Worm (Caenorhabditis elegans): Measurements from ENCODE around the gene clec-227.

clec-227 gene

DNA sequence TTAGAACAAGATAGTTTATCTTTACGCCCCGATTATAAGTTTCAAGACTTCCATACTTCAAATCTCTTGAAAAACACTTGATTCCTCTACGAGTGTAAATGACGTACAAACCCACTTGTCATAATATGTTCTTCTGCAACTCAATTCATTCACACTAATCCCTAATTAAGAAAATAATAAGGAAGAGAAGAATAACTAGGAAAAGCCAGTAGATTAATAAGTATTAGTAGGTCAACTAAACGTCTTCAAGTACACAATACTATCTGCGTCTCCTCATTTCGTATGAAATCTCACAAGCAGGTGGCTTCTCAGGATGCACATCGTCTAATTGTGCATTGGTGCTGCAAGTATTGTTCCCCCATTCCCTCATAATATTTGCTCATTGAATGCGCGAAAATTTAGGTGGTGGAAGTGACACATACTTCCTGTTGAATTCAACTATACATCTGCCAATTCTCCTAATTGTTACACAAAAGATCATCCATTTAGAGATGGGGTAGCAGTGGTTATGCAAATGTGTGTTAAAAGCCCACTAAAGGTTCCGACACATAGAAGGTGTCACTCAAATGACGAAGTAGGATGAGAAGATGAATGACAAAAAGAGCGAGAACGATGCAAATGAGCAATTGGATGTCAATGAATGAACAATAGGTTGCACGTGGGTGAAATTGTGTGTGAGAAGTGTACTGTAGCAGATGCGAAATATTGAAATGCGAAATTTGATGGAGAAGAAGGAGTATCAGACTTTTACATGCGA is 45.1 kb upstream of the clec-227 start:
- TF ChIP-seq lin-13 (tag; optimal IDR thresholded peaks at IDR 0.05), result no peak
- peak; percentile 32 for TF ChIP-seq mls-2 (tag; optimal IDR thresholded peaks at IDR 0.05)
- peak; percentile 25 for TF ChIP-seq nhr-2 (tag; optimal IDR thresholded peaks at IDR 0.05)
- TF ChIP-seq ces-1 (GFP tag; optimal IDR thresholded peaks at IDR 0.05), result peak; percentile 59
- peak; percentile 21 for TF ChIP-seq cnd-1 (tag; optimal IDR thresholded peaks at IDR 0.05)
- no peak for TF ChIP-seq ceh-39 (tag; optimal IDR thresholded peaks at IDR 0.05)
- TF ChIP-seq tbx-8 (GFP tag; optimal IDR thresholded peaks at IDR 0.05), result no peak
- TF ChIP-seq unc-39 (tag; optimal IDR thresholded peaks at IDR 0.05), result no peak
- TF ChIP-seq ceh-83 (GFP tag; optimal IDR thresholded peaks at IDR 0.05), result no peak

ce11 chrV:14428865-14429264 is 43.5 kb upstream of the clec-227 start, which contains the start of gene F23B12.1:
TSS of gene F23B12.1 (plus strand) at chrV:14429165.
- TF ChIP-seq ceh-83 (GFP tag; optimal IDR thresholded peaks at IDR 0.05) (no peak), hlh-1 (tag; optimal IDR thresholded peaks at IDR 0.05) (no peak), M03D4.4 (tag; optimal IDR thresholded peaks at IDR 0.05) (no peak), nhr-76 (tag; optimal IDR thresholded peaks at IDR 0.05) (no peak), ceh-39 (tag; optimal IDR thresholded peaks at IDR 0.05) (no peak), unc-120 (tag; optimal IDR thresholded peaks at IDR 0.05; ENCODE audit: poor library complexity, severe bottlenecking) (no peak), cnd-1 (tag; optimal IDR thresholded peaks at IDR 0.05) (no peak), lin-32 (GFP tag; optimal IDR thresholded peaks at IDR 0.05) (no peak), sptf-1 (tag; optimal IDR thresholded peaks at IDR 0.05) (no peak), mls-2 (tag; optimal IDR thresholded peaks at IDR 0.05) (no peak), nhr-2 (tag; optimal IDR thresholded peaks at IDR 0.05) (no peak), ztf-11 (tag; optimal IDR thresholded peaks at IDR 0.05) (no peak), lin-13 (tag; optimal IDR thresholded peaks at IDR 0.05) (no peak), flh-1 (GFP tag; optimal IDR thresholded peaks at IDR 0.05) (no peak), zip-8 (tag; optimal IDR thresholded peaks at IDR 0.05) (no peak), unc-62 (GFP tag; optimal IDR thresholded peaks at IDR 0.05) (no peak), mep-1 (tag; optimal IDR thresholded peaks at IDR 0.05) (no peak)

- TF ChIP-seq zip-8 (tag; optimal IDR thresholded peaks at IDR 0.05) (peak; percentile 77), bed-3 (GFP tag; optimal IDR thresholded peaks at IDR 0.05) (no peak)
Measured at ce11 chrV:14432259-14432658, 40.1 kb upstream of the clec-227 start, which contains the start of gene egl-1. TSS of gene egl-1 (minus strand) at chrV:14432359.

DNA sequence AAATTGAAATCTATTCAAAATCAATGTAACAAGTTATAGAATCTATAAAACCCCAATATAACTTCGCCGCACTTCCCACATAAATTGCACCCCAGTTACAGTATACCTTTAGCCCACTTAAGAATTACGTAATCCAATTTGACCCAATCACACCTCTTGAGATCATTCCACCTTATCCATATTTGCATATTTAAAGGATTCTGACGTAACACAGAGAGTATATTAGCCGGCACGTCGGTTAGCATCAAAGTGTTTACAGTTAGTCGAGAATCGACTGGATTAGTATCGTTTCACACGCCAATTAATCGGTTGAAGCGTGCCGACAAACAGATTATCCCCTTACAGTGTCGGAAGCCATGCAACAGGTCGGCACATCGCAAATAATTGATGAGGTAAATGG is 38.7 kb upstream of the clec-227 start:
- TF ChIP-seq nhr-2 (tag; optimal IDR thresholded peaks at IDR 0.05) (peak; percentile 97), zip-8 (tag; optimal IDR thresholded peaks at IDR 0.05) (peak; percentile 85), nhr-76 (tag; optimal IDR thresholded peaks at IDR 0.05) (no peak)

DNA sequence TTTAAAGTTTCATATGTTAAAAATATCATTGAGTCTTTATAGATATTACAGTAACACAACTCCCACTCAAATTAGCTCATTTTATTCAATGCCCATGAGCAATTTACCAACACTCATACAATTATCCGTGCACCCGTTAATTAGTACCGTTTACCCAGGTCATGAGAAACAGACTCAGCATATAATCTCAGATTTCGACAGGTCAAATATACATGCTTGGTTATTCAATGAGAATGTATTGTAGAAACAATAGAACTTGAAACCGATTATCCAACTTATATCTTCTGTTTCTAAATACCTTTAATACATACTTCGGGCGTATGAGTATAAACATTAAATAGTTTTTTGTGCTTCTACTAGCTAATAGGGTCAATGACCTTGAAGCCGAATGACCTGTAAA is 36.1 kb upstream of the clec-227 start:
- TF ChIP-seq nhr-2 (tag; optimal IDR thresholded peaks at IDR 0.05), result peak; percentile 65
- no peak for TF ChIP-seq lin-32 (GFP tag; optimal IDR thresholded peaks at IDR 0.05)

DNA sequence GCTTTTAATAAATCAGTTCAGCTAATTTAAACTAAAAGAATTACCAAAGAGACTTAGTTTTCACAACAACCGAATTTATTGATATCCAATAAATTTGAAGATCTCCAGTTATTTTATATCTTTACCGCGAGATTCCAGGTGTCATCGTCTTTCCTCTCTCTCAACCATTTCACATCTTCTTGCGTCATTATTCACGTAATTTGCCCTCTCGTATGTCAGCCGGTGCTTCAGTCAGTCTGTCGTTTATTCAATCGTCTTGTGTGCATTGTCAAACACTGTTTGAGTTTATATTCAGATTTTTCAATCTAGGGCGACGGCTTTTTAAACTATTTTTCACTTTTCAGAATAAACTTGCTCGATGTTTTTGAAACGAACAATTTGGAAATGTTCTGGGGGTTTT is 35.0 kb upstream of the clec-227 start:
- TF ChIP-seq nhr-12 (tag; optimal IDR thresholded peaks at IDR 0.05) (no peak), nhr-2 (tag; optimal IDR thresholded peaks at IDR 0.05) (peak; percentile 53), zip-8 (tag; optimal IDR thresholded peaks at IDR 0.05) (peak; percentile 51), nhr-28 (tag; optimal IDR thresholded peaks at IDR 0.05) (no peak)

DNA sequence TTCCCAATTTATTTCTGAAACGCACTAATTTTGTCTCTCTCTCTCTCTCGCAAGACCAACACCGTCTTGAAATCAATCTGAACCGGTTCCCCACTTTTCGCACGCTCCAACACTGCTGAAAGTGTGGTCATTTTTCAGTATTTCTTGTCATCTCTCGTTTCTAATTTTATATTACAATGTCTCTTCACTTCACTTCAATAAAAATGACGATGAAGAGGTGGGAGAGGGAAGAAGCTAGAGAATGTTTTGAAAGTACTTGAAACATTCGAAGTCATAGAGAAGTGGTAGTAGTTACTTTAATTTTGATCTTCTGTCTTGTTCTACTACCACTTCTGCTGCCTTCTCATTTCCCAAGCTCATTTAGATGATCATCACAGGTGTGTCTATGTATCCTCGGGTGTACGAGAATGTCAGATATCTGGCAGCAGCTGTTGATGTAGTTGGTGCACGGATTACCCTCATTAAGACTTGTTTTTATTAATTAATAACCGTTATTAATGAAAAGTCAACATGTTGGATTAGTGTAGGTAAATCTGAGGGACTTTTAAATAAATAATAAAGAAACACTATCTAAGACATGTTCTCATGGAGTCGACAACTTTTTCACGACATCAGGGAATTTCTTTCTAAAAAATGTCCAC is 34.1 kb upstream of the clec-227 start:
- no peak for TF ChIP-seq nhr-12 (tag; optimal IDR thresholded peaks at IDR 0.05)
- TF ChIP-seq unc-62 (GFP tag; optimal IDR thresholded peaks at IDR 0.05), result no peak
- TF ChIP-seq mep-1 (tag; optimal IDR thresholded peaks at IDR 0.05), result no peak
- no peak for TF ChIP-seq unc-120 (tag; optimal IDR thresholded peaks at IDR 0.05; ENCODE audit: poor library complexity, severe bottlenecking)
- TF ChIP-seq ceh-43 (GFP tag; optimal IDR thresholded peaks at IDR 0.05), result no peak
- TF ChIP-seq M03D4.4 (tag; optimal IDR thresholded peaks at IDR 0.05), result no peak
- TF ChIP-seq lin-32 (GFP tag; optimal IDR thresholded peaks at IDR 0.05), result peak; percentile 97
- no peak for TF ChIP-seq tbx-8 (GFP tag; optimal IDR thresholded peaks at IDR 0.05)
- TF ChIP-seq ham-2 (GFP tag; optimal IDR thresholded peaks at IDR 0.05), result no peak
- TF ChIP-seq nhr-2 (tag; optimal IDR thresholded peaks at IDR 0.05), result peak; percentile 17
- no peak for TF ChIP-seq sptf-1 (tag; optimal IDR thresholded peaks at IDR 0.05)
- TF ChIP-seq ceh-83 (GFP tag; optimal IDR thresholded peaks at IDR 0.05), result no peak
- TF ChIP-seq snpc-4 (tag; optimal IDR thresholded peaks at IDR 0.05), result no peak
- no peak for TF ChIP-seq nhr-237 (tag; optimal IDR thresholded peaks at IDR 0.05)
- TF ChIP-seq nhr-76 (tag; optimal IDR thresholded peaks at IDR 0.05), result no peak
- no peak for TF ChIP-seq ceh-39 (tag; optimal IDR thresholded peaks at IDR 0.05)
- TF ChIP-seq cnd-1 (tag; optimal IDR thresholded peaks at IDR 0.05), result no peak
